Fruit fly (Drosophila melanogaster): ENCODE results near the gene CG31909.

The CG31909 gene

dm6 chr2L:7265970-7266369, 8.7 kb downstream of the CG31909 start (continued):
- TF ChIP-seq stwl (tag; optimal IDR thresholded peaks at IDR 0.05) = no peak
- TF ChIP-seq Mad (GFP tag; optimal IDR thresholded peaks at IDR 0.05) = no peak
- no peak for TF ChIP-seq CG7357 (GFP tag; IDR thresholded peaks at IDR 0.05)
- TF ChIP-seq CG9609 (GFP tag; optimal IDR thresholded peaks at IDR 0.05) = no peak
- no peak for TF ChIP-seq zfh2 (GFP tag; optimal IDR thresholded peaks at IDR 0.05)
- TF ChIP-seq aop (GFP tag; IDR thresholded peaks at IDR 0.05) = no peak
- TF ChIP-seq CG2889 (GFP tag; IDR thresholded peaks at IDR 0.05) = no peak
- no peak for TF ChIP-seq CG15696 (tag; optimal IDR thresholded peaks at IDR 0.05)
- no peak for TF ChIP-seq cg (GFP tag; optimal IDR thresholded peaks at IDR 0.05)
- TF ChIP-seq CG10979 (tag; optimal IDR thresholded peaks at IDR 0.05) = peak; percentile 44
- TF ChIP-seq CG10147 (GFP tag; optimal IDR thresholded peaks at IDR 0.05) = no peak
- no peak for TF ChIP-seq Aef1 (GFP tag; IDR thresholded peaks at IDR 0.05)
- no peak for TF ChIP-seq fu2 (GFP tag; optimal IDR thresholded peaks at IDR 0.05)
- TF ChIP-seq CG3407 (GFP tag; optimal IDR thresholded peaks at IDR 0.05) = peak; percentile 32
- peak; percentile 35; the same call in 1 of the 2 replicates for TF ChIP-seq CG31441 (GFP tag; IDR thresholded peaks at IDR 0.05)
- no peak for TF ChIP-seq CG5953 (GFP tag; IDR thresholded peaks at IDR 0.05)
- no peak for TF ChIP-seq CG8281 (tag; optimal IDR thresholded peaks at IDR 0.05)
- no peak for TF ChIP-seq repo (GFP tag; optimal IDR thresholded peaks at IDR 0.05)
- no peak for TF ChIP-seq CG16815 (GFP tag; optimal IDR thresholded peaks at IDR 0.05)
- no peak for TF ChIP-seq D (optimal IDR thresholded peaks at IDR 0.05)
- no peak for TF ChIP-seq D (GFP tag; optimal IDR thresholded peaks at IDR 0.05)
- TF ChIP-seq BtbVII (GFP tag; optimal IDR thresholded peaks at IDR 0.05) = no peak
- no peak for TF ChIP-seq Atf3 (GFP tag; optimal IDR thresholded peaks at IDR 0.05)
- no peak for TF ChIP-seq CG13775 (GFP tag; optimal IDR thresholded peaks at IDR 0.05)
- no peak for TF ChIP-seq abd-A (tag; optimal IDR thresholded peaks at IDR 0.05)
- no peak for TF ChIP-seq Jarid2 (GFP tag; optimal IDR thresholded peaks at IDR 0.05)
- TF ChIP-seq CG7745 (tag; optimal IDR thresholded peaks at IDR 0.05) = no peak
- TF ChIP-seq grn (GFP tag; optimal IDR thresholded peaks at IDR 0.05) = no peak
- TF ChIP-seq HLH3B (GFP tag; IDR thresholded peaks at IDR 0.05) = peak; percentile 44; the same call in 1 of the 2 replicates
- no peak for TF ChIP-seq CG30431 (GFP tag; optimal IDR thresholded peaks at IDR 0.05)
- TF ChIP-seq eyg (GFP tag; optimal IDR thresholded peaks at IDR 0.05) = no peak
- TF ChIP-seq Sry-δ (GFP tag; optimal IDR thresholded peaks at IDR 0.05) = no peak

dm6 chr2L:7270270-7270669, 13.0 kb downstream of the CG31909 start:
- TF ChIP-seq Max (GFP tag; optimal IDR thresholded peaks at IDR 0.05) (peak; percentile 12), Mad (GFP tag; optimal IDR thresholded peaks at IDR 0.05) (no peak), CG8290 (GFP tag; optimal IDR thresholded peaks at IDR 0.05) (no peak), CG8290 (tag; optimal IDR thresholded peaks at IDR 0.05) (no peak), Mes4 (GFP tag; optimal IDR thresholded peaks at IDR 0.05) (no peak), Hmr (GFP tag; optimal IDR thresholded peaks at IDR 0.05) (no peak), CG11560 (tag; IDR thresholded peaks at IDR 0.05) (no peak), ara (GFP tag; IDR thresholded peaks at IDR 0.05) (peak; percentile 65), CG7372 (GFP tag; IDR thresholded peaks at IDR 0.05) (no peak), CG8765 (GFP tag; IDR thresholded peaks at IDR 0.05) (no peak), Hand (GFP tag; optimal IDR thresholded peaks at IDR 0.05) (no peak), BEAF-32 (GFP tag; optimal IDR thresholded peaks at IDR 0.05) (no peak), CG12659 (GFP tag; optimal IDR thresholded peaks at IDR 0.05) (no peak), chn (GFP tag; optimal IDR thresholded peaks at IDR 0.05) (peak; percentile 28), her (GFP tag; optimal IDR thresholded peaks at IDR 0.05) (no peak), Nf-YB (GFP tag; optimal IDR thresholded peaks at IDR 0.05) (peak; percentile 36), HLH4C (GFP tag; IDR thresholded peaks at IDR 0.05; ENCODE audit: partially characterized antibody) (no peak), gcm2 (GFP tag; optimal IDR thresholded peaks at IDR 0.05) (no peak), Ravus (GFP tag; IDR thresholded peaks at IDR 0.05) (no peak), dan (GFP tag; IDR thresholded peaks at IDR 0.05) (no peak), Ets97D (GFP tag; optimal IDR thresholded peaks at IDR 0.05) (no peak), CG10147 (GFP tag; optimal IDR thresholded peaks at IDR 0.05) (no peak), al (GFP tag; IDR thresholded peaks at IDR 0.05) (no peak), ewg (GFP tag; optimal IDR thresholded peaks at IDR 0.05) (peak; percentile 18)
